Worm (Caenorhabditis elegans): ENCODE results near the gene sre-12.

ce11 chrV:6930284-6930683 is 48.6 kb downstream of the sre-12 start:
- TF ChIP-seq lag-1 (GFP tag; IDR thresholded peaks at IDR 0.05) (no peak), egl-18 (GFP tag; IDR thresholded peaks at IDR 0.05) (no peak), mxl-1 (tag; optimal IDR thresholded peaks at IDR 0.05) (no peak), Y56A3A.18 (GFP tag; IDR thresholded peaks at IDR 0.05) (no peak), F10E7.11 (tag; optimal IDR thresholded peaks at IDR 0.05) (no peak), rcor-1 (GFP tag; IDR thresholded peaks at IDR 0.05) (no peak), F57C9.4 (tag; optimal IDR thresholded peaks at IDR 0.05) (no peak), ekl-4 (GFP tag; IDR thresholded peaks at IDR 0.05) (no peak), tbx-9 (tag; optimal IDR thresholded peaks at IDR 0.05; ENCODE audit: borderline replicate concordance) (no peak)
